Worm (Caenorhabditis elegans): ENCODE measurements around the gene ptr-20.
A peak's percentile ranks its signal among the peaks of the same experiment; 100 is the strongest.

ptr-20 gene

ce11 chrII:15157880-15158279 lies at the start of gene ptr-20:
Gene ptr-20, plus strand, starts transcription at chrII:15158180.
- TF ChIP-seq mab-5 (tag; optimal IDR thresholded peaks at IDR 0.05) (no peak), mdl-1 (tag; optimal IDR thresholded peaks at IDR 0.05) (no peak), Y55F3AM.14 (GFP tag; optimal IDR thresholded peaks at IDR 0.05) (no peak), lsy-2 (tag; optimal IDR thresholded peaks at IDR 0.05) (no peak), unc-55 (GFP tag; optimal IDR thresholded peaks at IDR 0.05) (no peak), ztf-11 (tag; optimal IDR thresholded peaks at IDR 0.05) (no peak), mbf-1 (tag; optimal IDR thresholded peaks at IDR 0.05) (no peak), F13H6.1 (tag; optimal IDR thresholded peaks at IDR 0.05) (no peak), R02D3.7 (tag; optimal IDR thresholded peaks at IDR 0.05) (no peak)

DNA sequence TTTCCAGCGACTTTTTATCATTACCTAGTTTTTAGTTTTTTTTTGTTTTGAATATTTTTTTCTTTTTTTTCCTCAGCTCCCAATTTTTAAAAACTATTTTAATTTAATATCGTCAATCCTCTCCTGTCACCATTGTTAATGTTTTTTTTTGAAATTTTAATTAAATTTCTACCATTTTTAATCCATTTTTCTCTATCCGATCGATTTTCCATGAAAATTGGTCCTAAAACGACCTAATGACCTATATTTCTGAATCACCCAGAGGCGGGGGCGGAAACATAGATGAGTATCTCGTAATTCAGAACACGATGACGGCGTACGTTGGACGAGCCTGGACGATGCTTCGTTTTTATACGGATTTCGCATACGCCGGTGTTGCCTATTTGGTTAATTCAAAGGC lies 48.1 kb upstream of the ptr-20 start, which contains the start of gene Y53F4B.39:
TSS of gene Y53F4B.39 (plus strand) at position 301 of the 400 bp plus-strand sequence.
- TF ChIP-seq nhr-6 (tag; optimal IDR thresholded peaks at IDR 0.05) (no peak), lin-13 (GFP tag; optimal IDR thresholded peaks at IDR 0.05) (no peak), nhr-21 (tag; optimal IDR thresholded peaks at IDR 0.05) (no peak), peb-1 (tag; optimal IDR thresholded peaks at IDR 0.05) (no peak), unc-39 (tag; optimal IDR thresholded peaks at IDR 0.05) (no peak), mab-5 (tag; optimal IDR thresholded peaks at IDR 0.05) (no peak), fos-1 (tag; optimal IDR thresholded peaks at IDR 0.05) (no peak), C34F6.9 (tag; optimal IDR thresholded peaks at IDR 0.05) (no peak), Y55F3AM.14 (GFP tag; optimal IDR thresholded peaks at IDR 0.05) (no peak), aly-2 (tag; optimal IDR thresholded peaks at IDR 0.05) (no peak), ceh-82 (tag; optimal IDR thresholded peaks at IDR 0.05) (no peak), elt-1 (tag; optimal IDR thresholded peaks at IDR 0.05) (no peak)

- TF ChIP-seq nhr-237 (tag; optimal IDR thresholded peaks at IDR 0.05) (no peak), nhr-77 (tag; optimal IDR thresholded peaks at IDR 0.05) (no peak), gmeb-1 (tag; optimal IDR thresholded peaks at IDR 0.05) (peak; percentile 4), lin-13 (GFP tag; optimal IDR thresholded peaks at IDR 0.05) (no peak), nhr-129 (tag; optimal IDR thresholded peaks at IDR 0.05) (peak; percentile 22), mab-5 (tag; optimal IDR thresholded peaks at IDR 0.05) (no peak), blmp-1 (tag; optimal IDR thresholded peaks at IDR 0.05; ENCODE audit: insufficient read depth) (peak; percentile 37), fos-1 (tag; optimal IDR thresholded peaks at IDR 0.05) (peak; percentile 65), alr-1 (tag; optimal IDR thresholded peaks at IDR 0.05) (no peak), crh-2 (tag; optimal IDR thresholded peaks at IDR 0.05) (peak; percentile 53), zag-1 (tag; optimal IDR thresholded peaks at IDR 0.05) (no peak), dmd-4 (tag; optimal IDR thresholded peaks at IDR 0.05) (no peak), unc-55 (GFP tag; optimal IDR thresholded peaks at IDR 0.05) (no peak), ceh-16 (tag; optimal IDR thresholded peaks at IDR 0.05) (no peak), nhr-12 (tag; optimal IDR thresholded peaks at IDR 0.05) (no peak), ztf-4 (tag; optimal IDR thresholded peaks at IDR 0.05) (no peak), sem-4 (tag; optimal IDR thresholded peaks at IDR 0.05) (no peak), nhr-21 (tag; optimal IDR thresholded peaks at IDR 0.05) (no peak), ceh-82 (tag; optimal IDR thresholded peaks at IDR 0.05) (no peak), elt-3 (tag; optimal IDR thresholded peaks at IDR 0.05) (no peak), egl-27 (tag; optimal IDR thresholded peaks at IDR 0.05) (no peak)
Observed at ce11 chrII:15111352-15111751, 46.6 kb upstream of the ptr-20 start.

DNA sequence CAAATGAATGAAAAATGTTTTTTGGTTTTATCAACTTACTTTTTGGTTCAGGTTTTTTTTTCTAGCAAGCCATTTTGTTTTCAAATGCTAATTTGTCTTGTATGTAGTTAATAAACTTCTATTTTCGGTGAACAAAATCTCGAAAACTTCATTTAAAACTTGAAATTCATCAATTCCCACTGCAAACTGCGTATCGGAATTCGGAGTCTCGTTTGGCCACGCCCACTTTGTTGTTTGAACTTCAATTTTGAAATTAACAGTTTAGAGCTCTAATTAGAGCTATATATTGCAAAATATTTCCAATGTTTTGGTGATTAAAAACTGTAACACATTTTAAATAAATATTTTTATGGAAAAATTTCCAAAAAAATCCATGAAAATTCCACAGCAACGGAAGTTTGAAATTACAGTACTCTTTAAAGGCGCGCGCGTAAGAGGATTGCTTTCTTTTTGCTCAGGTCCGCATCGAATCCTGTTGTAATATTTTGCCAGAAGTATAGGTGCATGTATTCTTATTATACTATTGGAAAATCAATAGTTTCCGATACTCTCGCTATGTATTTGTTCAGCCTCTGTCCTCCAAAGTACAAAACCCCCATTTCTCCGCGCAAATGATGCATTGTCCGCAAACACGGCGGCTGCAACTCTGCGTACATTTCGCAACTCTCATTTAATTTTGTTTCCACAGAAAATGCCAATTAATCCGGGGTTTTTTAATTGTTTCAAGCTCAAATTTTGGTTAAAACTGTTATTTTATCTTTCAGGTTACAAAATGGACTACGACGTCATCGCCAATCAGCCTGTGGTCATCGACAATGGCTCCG lies 38.2 kb upstream of the ptr-20 start, which contains the start of gene arp-1:
TSS of gene arp-1 (plus strand) at position 765 of the 824 bp plus-strand sequence.
- TF ChIP-seq sma-9 (GFP tag; optimal IDR thresholded peaks at IDR 0.05) (peak; percentile 15), sma-9 (tag; optimal IDR thresholded peaks at IDR 0.05) (no peak), nhr-25 (tag; optimal IDR thresholded peaks at IDR 0.05) (peak; percentile 32), C34F6.9 (tag; optimal IDR thresholded peaks at IDR 0.05) (peak; percentile 64), mab-5 (tag; optimal IDR thresholded peaks at IDR 0.05) (no peak), ZK546.5 (tag; optimal IDR thresholded peaks at IDR 0.05) (no peak), lsy-2 (tag; optimal IDR thresholded peaks at IDR 0.05) (peak; percentile 36 to 61), ztf-1 (GFP tag; conservative IDR thresholded peaks at IDR 0.05) (no peak), nhr-77 (tag; optimal IDR thresholded peaks at IDR 0.05) (peak; percentile 44), gmeb-1 (tag; optimal IDR thresholded peaks at IDR 0.05) (peak; percentile 55), fos-1 (tag; optimal IDR thresholded peaks at IDR 0.05) (peak; percentile 58), nhr-129 (tag; optimal IDR thresholded peaks at IDR 0.05) (peak; percentile 66), lin-13 (GFP tag; optimal IDR thresholded peaks at IDR 0.05) (peak; percentile 0), lin-11 (tag; optimal IDR thresholded peaks at IDR 0.05) (peak; percentile 70), nhr-237 (tag; optimal IDR thresholded peaks at IDR 0.05) (no peak), F13H6.1 (tag; optimal IDR thresholded peaks at IDR 0.05) (peak; percentile 43), snpc-4 (tag; optimal IDR thresholded peaks at IDR 0.05) (peak; percentile 9), unc-55 (GFP tag; optimal IDR thresholded peaks at IDR 0.05) (peak; percentile 75), zag-1 (tag; optimal IDR thresholded peaks at IDR 0.05) (peak; percentile 48)

Data from whole organism, L2 larva.